Worm (Caenorhabditis elegans) whole organism, mixed stage, embryonic: ENCODE results near the gene C54E10.6.

ENCODE experiments used
- blmp-1 ChIP-seq: fragments of 150-350 bp; optimal IDR thresholded peaks from 2 replicates; lab custom pipeline; 2014; ENCODE audit warnings: missing biosample characterization, missing genetic modification characterization
- elt-1 ChIP-seq: sonication (generic microtip); optimal IDR thresholded peaks from 2 replicates; lab custom pipeline; 2017; ENCODE audit warnings: missing genetic modification characterization, mild to moderate bottlenecking, missing compliant biosample characterization, antibody characterized with exemption, moderate library complexity, borderline replicate concordance; ENCODE audit not compliant: insufficient read depth
- lsy-2 ChIP-seq: fragments of 150-350 bp; optimal IDR thresholded peaks from 2 replicates; lab custom pipeline; 2014; ENCODE audit warnings: missing biosample characterization, missing genetic modification characterization
- nhr-12 ChIP-seq: fragments of 150-350 bp; optimal IDR thresholded peaks from 2 replicates; lab custom pipeline; 2014; ENCODE audit warnings: missing biosample characterization, missing genetic modification characterization
- nhr-237 ChIP-seq: fragments of 150-350 bp; optimal IDR thresholded peaks from 2 replicates; lab custom pipeline; 2014; ENCODE audit warnings: missing biosample characterization, missing genetic modification characterization
- nhr-76 ChIP-seq: sonication (generic microtip); optimal IDR thresholded peaks from 2 replicates; lab custom pipeline; 2017; ENCODE audit warnings: missing biosample characterization, missing genetic modification characterization
- pha-4 ChIP-seq: fragments of 150-350 bp; optimal IDR thresholded peaks from 2 replicates; lab custom pipeline; 2018; ENCODE audit warnings: missing biosample characterization, missing genetic modification reagents, missing genetic modification characterization
- snpc-4 ChIP-seq: fragments of 150-350 bp; optimal IDR thresholded peaks from 2 replicates; lab custom pipeline; 2014; ENCODE audit warnings: missing biosample characterization, missing genetic modification characterization
- unc-39 ChIP-seq: fragments of 150-350 bp; optimal IDR thresholded peaks from 2 replicates; lab custom pipeline; 2014; ENCODE audit warnings: missing biosample characterization, missing genetic modification characterization
- zip-8 ChIP-seq: fragments of 150-350 bp; optimal IDR thresholded peaks from 2 replicates; lab custom pipeline; 2014; ENCODE audit warnings: missing biosample characterization, missing genetic modification characterization
- ztf-11 ChIP-seq: fragments of 150-350 bp; optimal IDR thresholded peaks from 2 replicates; lab custom pipeline; 2014; ENCODE audit warnings: missing biosample characterization, missing genetic modification characterization

ce11 chrV:18806409-18806808 is 2.1 kb downstream of the C54E10.6 start, which contains the start of gene sri-10:
- TF ChIP-seq nhr-76: no peak
- TF ChIP-seq unc-39 (tag; lab: Kevin White, UChicago): no peak
- TF ChIP-seq ztf-11 (tag; lab: Kevin White, UChicago): no peak
- no peak for TF ChIP-seq pha-4 (tag; lab: Kevin White, UChicago)
- no peak for TF ChIP-seq nhr-12 (tag; lab: Kevin White, UChicago)
- no peak for TF ChIP-seq zip-8 (tag; lab: Kevin White, UChicago)
- TF ChIP-seq lsy-2 (tag; lab: Kevin White, UChicago): no peak
- no peak for TF ChIP-seq nhr-237
- TF ChIP-seq blmp-1: no peak
- TF ChIP-seq elt-1 (tag; lab: Kevin White, UChicago): no peak
- no peak for TF ChIP-seq snpc-4 (tag; lab: Kevin White, UChicago)
